Fruit fly (Drosophila melanogaster): Measurements from ENCODE around the gene CG7110.

CG7110 gene

dm6 chr2L:13368940-13369339 lies 29.9 kb upstream of the CG7110 start, which contains the start of gene CG31855 (continued):
- TF ChIP-seq cwo (GFP tag; optimal IDR thresholded peaks at IDR 0.05): peak; percentile 68
- TF ChIP-seq ara (GFP tag; IDR thresholded peaks at IDR 0.05): peak; percentile 62; the same call in 1 of the 2 replicates
- peak; percentile 78 for TF ChIP-seq CG9817 (tag; optimal IDR thresholded peaks at IDR 0.05)
- peak; percentile 43 for TF ChIP-seq Spps (tag; optimal IDR thresholded peaks at IDR 0.05)
- TF ChIP-seq Sin3A (optimal IDR thresholded peaks at IDR 0.05): no peak
- peak; percentile 50 for TF ChIP-seq ssp (GFP tag; IDR thresholded peaks at IDR 0.05)
- peak; percentile 38 for TF ChIP-seq Nf-YB (GFP tag; optimal IDR thresholded peaks at IDR 0.05)
- TF ChIP-seq CG15601 (tag; optimal IDR thresholded peaks at IDR 0.05): peak; percentile 73
- peak; percentile 28 for TF ChIP-seq CG30431 (GFP tag; optimal IDR thresholded peaks at IDR 0.05)
- TF ChIP-seq CG10267 (tag; optimal IDR thresholded peaks at IDR 0.05): peak; percentile 96
- peak; percentile 51 for TF ChIP-seq Dip3 (GFP tag; optimal IDR thresholded peaks at IDR 0.05)
- peak; percentile 67 for TF ChIP-seq CG33557 (GFP tag; optimal IDR thresholded peaks at IDR 0.05)
- TF ChIP-seq Hmx (GFP tag; optimal IDR thresholded peaks at IDR 0.05): peak; percentile 78
- TF ChIP-seq CG13296 (GFP tag; optimal IDR thresholded peaks at IDR 0.05): peak; percentile 89
- peak; percentile 68 for TF ChIP-seq tx (GFP tag; optimal IDR thresholded peaks at IDR 0.05)
- no peak for TF ChIP-seq chinmo (GFP tag; IDR thresholded peaks at IDR 0.05; ENCODE audit: partially characterized antibody)
- TF ChIP-seq D19B (GFP tag; optimal IDR thresholded peaks at IDR 0.05): peak; percentile 54
- TF ChIP-seq CG9609 (GFP tag; optimal IDR thresholded peaks at IDR 0.05): peak; percentile 69
- TF ChIP-seq CG12769 (tag; optimal IDR thresholded peaks at IDR 0.05): no peak
- TF ChIP-seq fru (optimal IDR thresholded peaks at IDR 0.05): no peak
- peak; percentile 85 for TF ChIP-seq Hmr (GFP tag; optimal IDR thresholded peaks at IDR 0.05)
- TF ChIP-seq Rx (GFP tag; IDR thresholded peaks at IDR 0.05): 0 out of 2 replicates have a peak, but pooled peaks have one; percentile 9
- TF ChIP-seq croc (GFP tag; conservative IDR thresholded peaks at IDR 0.05): peak; percentile 53
- peak; percentile 66 for TF ChIP-seq disco-r (GFP tag; optimal IDR thresholded peaks at IDR 0.05)
- TF ChIP-seq pb (GFP tag; optimal IDR thresholded peaks at IDR 0.05): no peak
- 0 out of 2 replicates have a peak, but pooled peaks have one; percentile 53 for TF ChIP-seq dimm (GFP tag; IDR thresholded peaks at IDR 0.05)
- no peak for TF ChIP-seq ato (GFP tag; IDR thresholded peaks at IDR 0.05; ENCODE audit: partially characterized antibody)
- peak; percentile 93 for TF ChIP-seq lilli (GFP tag; optimal IDR thresholded peaks at IDR 0.05)
- TF ChIP-seq CG1529 (GFP tag; optimal IDR thresholded peaks at IDR 0.05): peak; percentile 56
- TF ChIP-seq p53 (GFP tag; optimal IDR thresholded peaks at IDR 0.05): no peak
- TF ChIP-seq zfh2 (GFP tag; optimal IDR thresholded peaks at IDR 0.05): peak; percentile 80
- TF ChIP-seq onecut (GFP tag; IDR thresholded peaks at IDR 0.05): peak; percentile 73
- no peak for TF ChIP-seq CG11560 (tag; IDR thresholded peaks at IDR 0.05)
- 0 out of 3 replicates have a peak, but pooled peaks have one; percentile 30 for TF ChIP-seq CG6175 (GFP tag; IDR thresholded peaks at IDR 0.05)
- TF ChIP-seq slbo (GFP tag; IDR thresholded peaks at IDR 0.05): peak; percentile 95
- TF ChIP-seq abd-A (tag; optimal IDR thresholded peaks at IDR 0.05): no peak
- TF ChIP-seq fd102C (GFP tag; optimal IDR thresholded peaks at IDR 0.05): peak; percentile 21
- TF ChIP-seq ERR (GFP tag; optimal IDR thresholded peaks at IDR 0.05): peak; percentile 29
- no peak for TF ChIP-seq Dll (GFP tag; IDR thresholded peaks at IDR 0.05; ENCODE audit: partially characterized antibody)
- TF ChIP-seq sc (optimal IDR thresholded peaks at IDR 0.05): no peak
- TF ChIP-seq sc (GFP tag; optimal IDR thresholded peaks at IDR 0.05): peak; percentile 49
- TF ChIP-seq Doc3 (GFP tag; IDR thresholded peaks at IDR 0.05; ENCODE audit: partially characterized antibody): no peak
- peak; percentile 11 for TF ChIP-seq Atf3 (GFP tag; optimal IDR thresholded peaks at IDR 0.05)
- no peak for TF ChIP-seq dati (GFP tag; IDR thresholded peaks at IDR 0.05)
- TF ChIP-seq Dad (GFP tag; optimal IDR thresholded peaks at IDR 0.05): peak; percentile 68
- peak; percentile 95 for TF ChIP-seq Rfx (GFP tag; IDR thresholded peaks at IDR 0.05)
- peak; percentile 76 for TF ChIP-seq CG10366 (GFP tag; IDR thresholded peaks at IDR 0.05)
- peak in 1 of 2 experiments; percentile 18 for TF ChIP-seq Eip74EF (GFP tag; optimal IDR thresholded peaks at IDR 0.05)
- peak; percentile 71 for TF ChIP-seq Sox102F (GFP tag; optimal IDR thresholded peaks at IDR 0.05)
- peak; percentile 73; the same call in 2 of the 3 replicates for TF ChIP-seq CG17361 (GFP tag; IDR thresholded peaks at IDR 0.05)
- peak; percentile 69 for TF ChIP-seq CG12219 (GFP tag; optimal IDR thresholded peaks at IDR 0.05)
